Worm (Caenorhabditis elegans): ENCODE results near the gene F35H10.10.

Gene F35H10.10

DNA sequence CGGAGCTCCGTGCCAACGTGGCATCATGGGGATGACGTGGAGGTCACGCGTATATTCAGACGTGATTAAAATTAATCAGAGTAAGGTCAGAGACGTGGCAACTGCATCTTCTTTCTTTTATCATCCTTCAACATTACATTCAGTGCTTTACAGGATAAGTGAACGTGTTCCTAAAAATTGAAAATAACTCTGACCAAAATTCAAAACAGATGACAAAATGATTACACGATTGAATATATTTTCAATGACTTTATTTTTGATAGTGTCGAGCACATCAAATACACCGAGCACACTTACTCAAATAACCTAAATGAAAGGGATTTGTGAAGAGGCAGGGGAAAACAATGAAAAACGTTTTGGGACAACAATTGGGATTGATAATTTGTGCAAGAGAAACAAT lies 26.4 kb downstream of the F35H10.10 start, which contains the start of gene K07H8.9 (continued):
- TF ChIP-seq snpc-4 (GFP tag; optimal IDR thresholded peaks at IDR 0.05) (no peak), snpc-4 (tag; optimal IDR thresholded peaks at IDR 0.05) (peak in 2 of 4 experiments; percentile 27 to 29), fkh-3 (tag; optimal IDR thresholded peaks at IDR 0.05) (peak; percentile 6), ztf-6 (GFP tag; IDR thresholded peaks at IDR 0.05) (no peak), C06A6.2 (GFP tag; conservative IDR thresholded peaks at IDR 0.05) (no peak), unc-62 (GFP tag; optimal IDR thresholded peaks at IDR 0.05) (no peak), unc-130 (GFP tag; optimal IDR thresholded peaks at IDR 0.05) (peak; percentile 38), ceh-100 (GFP tag; IDR thresholded peaks at IDR 0.05) (no peak), let-607 (tag; optimal IDR thresholded peaks at IDR 0.05) (no peak), ztf-25 (GFP tag; IDR thresholded peaks at IDR 0.05) (no peak), ama-1 (optimal IDR thresholded peaks at IDR 0.05) (no peak), ama-1 (GFP tag; optimal IDR thresholded peaks at IDR 0.05) (peak in 1 of 2 experiments; percentile 85), F55B11.4 (tag; optimal IDR thresholded peaks at IDR 0.05; ENCODE audit: borderline replicate concordance, insufficient read depth) (no peak), lir-1 (GFP tag; conservative IDR thresholded peaks at IDR 0.05) (no peak), B0261.1 (tag; optimal IDR thresholded peaks at IDR 0.05) (no peak), sptf-2 (GFP tag; optimal IDR thresholded peaks at IDR 0.05) (no peak)

DNA sequence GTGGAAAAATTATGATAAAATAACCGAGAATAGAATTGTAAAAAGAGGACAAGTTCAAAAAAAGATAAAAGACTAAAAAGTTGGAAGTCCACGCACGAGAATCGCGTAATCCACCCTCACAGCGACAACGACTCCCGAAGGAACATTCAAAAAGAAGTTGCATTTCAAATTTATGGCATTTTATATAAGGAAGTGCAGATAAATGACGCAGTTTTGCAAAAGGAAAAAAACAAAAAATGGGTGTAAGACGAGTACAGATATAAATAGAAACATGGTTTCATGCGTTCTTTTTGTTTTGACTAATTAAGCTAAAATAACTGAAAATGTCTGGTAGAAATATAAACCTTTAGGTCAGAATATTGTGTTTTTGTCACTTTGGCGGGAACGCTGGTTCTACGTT lies 29.5 kb downstream of the F35H10.10 start:
- TF ChIP-seq Y95B8A.8 (GFP tag; IDR thresholded peaks at IDR 0.05): no peak
- no peak for TF ChIP-seq K12H6.12 (tag; optimal IDR thresholded peaks at IDR 0.05)
- TF ChIP-seq mes-4 (tag; optimal IDR thresholded peaks at IDR 0.05): no peak
- TF ChIP-seq ztf-6 (GFP tag; IDR thresholded peaks at IDR 0.05): no peak

DNA sequence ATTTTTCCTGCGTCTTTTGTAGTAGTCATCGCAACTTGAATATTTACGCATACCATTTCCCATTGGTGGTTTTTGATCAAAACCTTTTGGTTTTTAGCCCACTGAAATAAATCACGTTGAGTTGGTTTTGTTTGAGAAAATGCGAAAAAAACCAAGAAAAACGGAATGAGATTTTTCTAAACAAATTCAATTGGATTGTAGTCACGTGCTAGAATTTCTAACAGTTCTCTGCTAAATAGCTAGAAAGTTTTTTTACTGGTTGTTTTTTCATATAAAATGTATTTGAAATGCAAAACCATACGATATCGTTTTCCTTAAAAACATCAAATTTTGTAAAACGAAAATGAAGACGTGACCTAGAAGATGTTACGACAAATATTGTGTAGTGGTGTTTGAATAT lies 36.1 kb downstream of the F35H10.10 start, which contains the start of gene K07H8.12:
K07H8.12 (minus strand) TSS at position 101 of the 400 bp plus-strand sequence.
- no peak for TF ChIP-seq tbp1 (GFP tag; optimal IDR thresholded peaks at IDR 0.05)
- no peak for TF ChIP-seq ceh-27 (GFP tag; optimal IDR thresholded peaks at IDR 0.05)
- no peak for TF ChIP-seq aptf-3 (GFP tag; IDR thresholded peaks at IDR 0.05)
- no peak for TF ChIP-seq F23B12.7 (tag; optimal IDR thresholded peaks at IDR 0.05; ENCODE audit: insufficient read depth)
- TF ChIP-seq zim-3 (tag; optimal IDR thresholded peaks at IDR 0.05): no peak
- no peak for TF ChIP-seq Y53F4B.3 (GFP tag; IDR thresholded peaks at IDR 0.05)
- TF ChIP-seq rec-8 (tag; optimal IDR thresholded peaks at IDR 0.05): no peak
- TF ChIP-seq F55B11.4 (tag; optimal IDR thresholded peaks at IDR 0.05; ENCODE audit: borderline replicate concordance, insufficient read depth): no peak
- TF ChIP-seq tbx-9 (tag; optimal IDR thresholded peaks at IDR 0.05; ENCODE audit: borderline replicate concordance): no peak
- no peak for TF ChIP-seq rpc-1 (optimal IDR thresholded peaks at IDR 0.05)
- TF ChIP-seq rpc-1 (tag; optimal IDR thresholded peaks at IDR 0.05): no peak
- TF ChIP-seq madf-3 (GFP tag; IDR thresholded peaks at IDR 0.05): no peak
- no peak for TF ChIP-seq T26A5.8 (tag; optimal IDR thresholded peaks at IDR 0.05)
- TF ChIP-seq egrh-3 (GFP tag; IDR thresholded peaks at IDR 0.05): no peak
- TF ChIP-seq lag-1 (GFP tag; IDR thresholded peaks at IDR 0.05): no peak
- no peak for TF ChIP-seq somi-1 (GFP tag; optimal IDR thresholded peaks at IDR 0.05)
- no peak for TF ChIP-seq nhr-27 (tag; optimal IDR thresholded peaks at IDR 0.05)
- no peak for TF ChIP-seq cebp-2 (GFP tag; IDR thresholded peaks at IDR 0.05)
- no peak for TF ChIP-seq F10E7.11 (tag; optimal IDR thresholded peaks at IDR 0.05)
- no peak for TF ChIP-seq sdz-38 (tag; optimal IDR thresholded peaks at IDR 0.05)
- TF ChIP-seq mes-4 (tag; optimal IDR thresholded peaks at IDR 0.05): no peak

All from whole organism, young adult.